Worm (Caenorhabditis elegans): ENCODE data around the gene cisd-1.
A peak's percentile ranks its signal among the peaks of the same experiment; 100 is the strongest.

Gene cisd-1

DNA sequence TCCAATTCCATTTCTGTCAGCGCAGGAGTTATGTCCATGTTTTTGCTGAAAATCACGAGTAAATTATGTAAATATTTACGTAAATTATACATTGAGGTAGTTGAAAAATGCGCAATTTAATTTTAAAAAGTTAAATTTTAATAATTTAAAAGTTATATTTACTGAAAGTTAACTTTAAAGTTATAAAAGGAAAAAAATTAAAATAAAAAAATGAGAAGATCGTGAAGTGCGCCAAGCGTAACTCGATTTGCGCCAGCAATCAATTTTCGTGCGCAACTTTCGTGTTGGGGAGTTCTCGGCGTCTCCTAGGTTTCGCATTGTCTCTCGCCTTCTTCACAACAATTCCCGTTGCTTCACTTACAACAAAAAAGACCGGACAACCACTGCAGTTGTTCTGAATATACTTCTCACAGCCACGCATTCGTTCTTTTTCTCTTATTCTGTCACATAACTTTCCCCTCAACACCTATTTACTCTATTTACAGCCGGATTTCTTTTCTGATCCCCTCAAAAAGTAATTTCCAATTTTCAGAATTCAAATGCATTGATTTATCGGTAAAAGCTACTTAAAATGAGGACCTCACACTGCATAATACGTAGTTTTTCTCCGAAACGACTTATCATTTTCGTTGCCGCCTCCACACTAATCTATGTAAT, 4.2 kb upstream of the cisd-1 start, which contains the start of the genes metl-1 and W02B12.11 (continued):
- TF ChIP-seq Y75B8A.6 (GFP tag; IDR thresholded peaks at IDR 0.05) (no peak), F26F4.8 (GFP tag; conservative IDR thresholded peaks at IDR 0.05) (no peak), lin-13 (GFP tag; optimal IDR thresholded peaks at IDR 0.05) (no peak), arid-1 (GFP tag; conservative IDR thresholded peaks at IDR 0.05) (peak; percentile 75), lin-15B (tag; optimal IDR thresholded peaks at IDR 0.05) (no peak), hlh-30 (tag; optimal IDR thresholded peaks at IDR 0.05; ENCODE audit: insufficient read depth) (no peak), zip-11 (GFP tag; IDR thresholded peaks at IDR 0.05) (no peak), saeg-2 (GFP tag; IDR thresholded peaks at IDR 0.05) (0 out of 2 replicates have a peak, but pooled peaks have one; percentile 66), nhr-77 (tag; optimal IDR thresholded peaks at IDR 0.05) (no peak), spr-1 (tag; optimal IDR thresholded peaks at IDR 0.05) (peak; percentile 84), zag-1 (tag; optimal IDR thresholded peaks at IDR 0.05) (no peak), unc-62 (GFP tag; optimal IDR thresholded peaks at IDR 0.05 in 1 of 2) (peak in 1 of 2 experiments; percentile 88), unc-62 (tag; optimal IDR thresholded peaks at IDR 0.05) (no peak), vab-7 (GFP tag; IDR thresholded peaks at IDR 0.05) (no peak), mxl-3 (GFP tag; optimal IDR thresholded peaks at IDR 0.05) (peak; percentile 24), daf-8 (GFP tag; IDR thresholded peaks at IDR 0.05) (no peak), Y5F2A.4 (GFP tag; optimal IDR thresholded peaks at IDR 0.05) (no peak), gei-8 (GFP tag; optimal IDR thresholded peaks at IDR 0.05) (no peak), ztf-7 (tag; optimal IDR thresholded peaks at IDR 0.05) (no peak), ceh-28 (tag; optimal IDR thresholded peaks at IDR 0.05) (no peak), mes-2 (tag; optimal IDR thresholded peaks at IDR 0.05; ENCODE audit: poor library complexity, severe bottlenecking) (peak; percentile 93), hmg-1.1 (GFP tag; IDR thresholded peaks at IDR 0.05) (peak; percentile 87), nhr-76 (tag; optimal IDR thresholded peaks at IDR 0.05) (no peak), egl-27 (tag; optimal IDR thresholded peaks at IDR 0.05) (no peak), mdt-29 (GFP tag; IDR thresholded peaks at IDR 0.05) (no peak), mep-1 (tag; optimal IDR thresholded peaks at IDR 0.05) (peak; percentile 89), D1046.2 (GFP tag; IDR thresholded peaks at IDR 0.05) (no peak), rbr-2 (tag; optimal IDR thresholded peaks at IDR 0.05) (peak; percentile 83), ama-1 (optimal IDR thresholded peaks at IDR 0.05) (peak; percentile 25), R02D3.7 (tag; optimal IDR thresholded peaks at IDR 0.05) (no peak), Y48G9A.11 (GFP tag; IDR thresholded peaks at IDR 0.05) (peak; percentile 47; the same call in 1 of the 2 replicates), T20F7.1 (GFP tag; optimal IDR thresholded peaks at IDR 0.05) (no peak), duxl-1 (tag; optimal IDR thresholded peaks at IDR 0.05; ENCODE audit: poor library complexity) (peak; percentile 88), F10B5.3 (tag; optimal IDR thresholded peaks at IDR 0.05) (peak; percentile 53), nhr-237 (tag; optimal IDR thresholded peaks at IDR 0.05) (no peak), ceh-20 (GFP tag; IDR thresholded peaks at IDR 0.05) (no peak), unc-39 (tag; optimal IDR thresholded peaks at IDR 0.05) (no peak), sdz-12 (GFP tag; optimal IDR thresholded peaks at IDR 0.05) (no peak), ceh-82 (tag; optimal IDR thresholded peaks at IDR 0.05) (no peak), lsy-2 (tag; optimal IDR thresholded peaks at IDR 0.05) (peak; percentile 52 to 90), unc-130 (GFP tag; optimal IDR thresholded peaks at IDR 0.05) (peak; percentile 53), madf-5 (GFP tag; IDR thresholded peaks at IDR 0.05) (no peak), aly-2 (tag; optimal IDR thresholded peaks at IDR 0.05) (no peak), dmd-6 (GFP tag; IDR thresholded peaks at IDR 0.05) (peak; percentile 74), tra-1 (GFP tag; IDR thresholded peaks at IDR 0.05) (0 out of 2 replicates have a peak, but pooled peaks have one; percentile 45), set-16 (GFP tag; IDR thresholded peaks at IDR 0.05) (peak; percentile 32; the same call in 1 of the 2 replicates), ZK546.5 (tag; optimal IDR thresholded peaks at IDR 0.05) (no peak), hlh-11 (tag; optimal IDR thresholded peaks at IDR 0.05) (peak; percentile 83), spr-3 (GFP tag; optimal IDR thresholded peaks at IDR 0.05) (peak; percentile 71), snpc-4 (tag; optimal IDR thresholded peaks at IDR 0.05) (no peak), ztf-11 (tag; optimal IDR thresholded peaks at IDR 0.05) (no peak)
